Worm (Caenorhabditis elegans): ENCODE measurements around the gene him-5.
"Not testable (repeated sequence)": the region's sequence is repeated elsewhere in the genome, so short reads cannot be mapped to it uniquely, and the experiment has no call there.

The him-5 gene

ce11 chrV:14090309-14090967, at the start of gene him-5, which contains the start of gene D1086.5:
TSS of gene him-5 (plus strand) at chrV:14090426.
TSS of gene D1086.5 (minus strand) at chrV:14090359.
- TF ChIP-seq K09A11.1 (tag; optimal IDR thresholded peaks at IDR 0.05; ENCODE audit: insufficient read depth) (no peak), C38D4.7 (GFP tag; optimal IDR thresholded peaks at IDR 0.05) (no peak), pag-3 (tag; optimal IDR thresholded peaks at IDR 0.05; ENCODE audit: borderline replicate concordance) (no peak), ets-4 (tag; optimal IDR thresholded peaks at IDR 0.05) (no peak), ceh-34 (tag; optimal IDR thresholded peaks at IDR 0.05) (no peak), ttx-3 (tag; optimal IDR thresholded peaks at IDR 0.05) (no peak), pqm-1 (tag; optimal IDR thresholded peaks at IDR 0.05) (no peak), gmeb-2 (tag; optimal IDR thresholded peaks at IDR 0.05) (no peak), lim-6 (tag; optimal IDR thresholded peaks at IDR 0.05) (no peak), ceh-2 (tag; optimal IDR thresholded peaks at IDR 0.05) (no peak), nhr-11 (tag; optimal IDR thresholded peaks at IDR 0.05) (no peak), odd-2 (tag; optimal IDR thresholded peaks at IDR 0.05) (no peak)

- not testable (repeated sequence) for TF ChIP-seq tbx-2, sox-4, ceh-34 (tag; optimal IDR thresholded peaks at IDR 0.05)
These were observed 41.0 kb upstream of the him-5 start, which contains the start of gene F58D12.1 for ce11 chrV:14049274-14049673. TSS of gene F58D12.1 (plus strand) at chrV:14049574.

- TF ChIP-seq rnt-1 (tag; optimal IDR thresholded peaks at IDR 0.05) = peak; percentile 84
- TF ChIP-seq ceh-2 (tag; optimal IDR thresholded peaks at IDR 0.05) = peak; percentile 92
- TF ChIP-seq C08G9.2 (tag; optimal IDR thresholded peaks at IDR 0.05) = peak; percentile 99
- peak; percentile 83 for TF ChIP-seq mec-3 (tag; optimal IDR thresholded peaks at IDR 0.05; ENCODE audit: borderline replicate concordance)
- TF ChIP-seq ceh-31 (tag; optimal IDR thresholded peaks at IDR 0.05) = peak; percentile 92
- peak; percentile 35 for TF ChIP-seq lim-6 (tag; optimal IDR thresholded peaks at IDR 0.05)
- TF ChIP-seq unc-42 (tag; optimal IDR thresholded peaks at IDR 0.05) = peak; percentile 66
- TF ChIP-seq unc-55 (GFP tag; optimal IDR thresholded peaks at IDR 0.05) = peak; percentile 39
- TF ChIP-seq sdc-2 (tag; optimal IDR thresholded peaks at IDR 0.05) = peak; percentile 66
- peak; percentile 16 for TF ChIP-seq ztf-16 (tag; optimal IDR thresholded peaks at IDR 0.05)
- TF ChIP-seq ref-2 (tag; optimal IDR thresholded peaks at IDR 0.05) = peak; percentile 91
- TF ChIP-seq hlh-8 (tag; optimal IDR thresholded peaks at IDR 0.05) = peak; percentile 85
- TF ChIP-seq F13H6.1 (tag; optimal IDR thresholded peaks at IDR 0.05) = peak; percentile 53
- TF ChIP-seq nfya-1 (tag; optimal IDR thresholded peaks at IDR 0.05) = peak; percentile 37
- peak; percentile 54 for TF ChIP-seq fax-1 (tag; optimal IDR thresholded peaks at IDR 0.05)
- peak; percentile 75 for TF ChIP-seq zip-5 (tag; optimal IDR thresholded peaks at IDR 0.05)
- peak; percentile 58 for TF ChIP-seq elt-2 (tag; optimal IDR thresholded peaks at IDR 0.05)
- TF ChIP-seq fkh-6 (tag; optimal IDR thresholded peaks at IDR 0.05) = peak; percentile 50
- TF ChIP-seq ceh-14 (tag; optimal IDR thresholded peaks at IDR 0.05) = peak; percentile 65
- peak; percentile 91 for TF ChIP-seq tbx-2 (tag; optimal IDR thresholded peaks at IDR 0.05)
- TF ChIP-seq hlh-6 (tag; optimal IDR thresholded peaks at IDR 0.05) = peak; percentile 62
- TF ChIP-seq pqm-1 (tag; optimal IDR thresholded peaks at IDR 0.05) = peak; percentile 44
- peak; percentile 97 for TF ChIP-seq ets-4 (tag; optimal IDR thresholded peaks at IDR 0.05)
- peak; percentile 3 for TF ChIP-seq ceh-34 (tag; optimal IDR thresholded peaks at IDR 0.05)
- TF ChIP-seq dmd-4 (tag; optimal IDR thresholded peaks at IDR 0.05; ENCODE audit: borderline replicate concordance) = peak; percentile 43
- peak; percentile 9 for TF ChIP-seq dve-1 (tag; optimal IDR thresholded peaks at IDR 0.05)
- TF ChIP-seq ceh-18 (tag; optimal IDR thresholded peaks at IDR 0.05) = peak; percentile 76
- TF ChIP-seq tbx-7 (tag; optimal IDR thresholded peaks at IDR 0.05) = peak; percentile 91
- 0 out of 2 replicates have a peak, but pooled peaks have one; percentile 40 for TF ChIP-seq unc-3 (GFP tag; conservative IDR thresholded peaks at IDR 0.05)
- TF ChIP-seq unc-3 (tag; optimal IDR thresholded peaks at IDR 0.05) = not testable (repeated sequence)
- peak; percentile 90 for TF ChIP-seq hlh-30 (tag; optimal IDR thresholded peaks at IDR 0.05; ENCODE audit: insufficient read depth)
These were observed 35.1 kb upstream of the him-5 start for ce11 chrV:14055097-14055496.
